Worm (Caenorhabditis elegans) whole organism, early embryonic: Measurements from ENCODE around the gene F12A10.9.

ENCODE experiments used
- B0310.2 ChIP-seq: sonication (generic microtip); optimal IDR thresholded peaks from 2 replicates; lab custom pipeline; 2016; ENCODE audit warnings: mild to moderate bottlenecking, missing genetic modification characterization, missing compliant biosample characterization
- F13C5.2 ChIP-seq: sonication (generic microtip); optimal IDR thresholded peaks from 2 replicates; lab custom pipeline; 2017; ENCODE audit warnings: mild to moderate bottlenecking, missing genetic modification characterization, inconsistent platforms, missing compliant biosample characterization
- ama-1 ChIP-seq: fragments of 150-350 bp; optimal IDR thresholded peaks from 2 replicates; lab custom pipeline; 2014
- ets-7 ChIP-seq: sonication (generic microtip); optimal IDR thresholded peaks from 2 replicates; lab custom pipeline; 2016; ENCODE audit warnings: missing genotype, missing genetic modification characterization, missing compliant biosample characterization
- flt-1 ChIP-seq: fragments of 200-800 bp; sonication (Bioruptor generic); IDR thresholded peaks from 2 replicates; pipeline ENCODE4 v1.3.6; 2022; ENCODE audit warnings: missing genetic modification characterization, missing compliant biosample characterization
- hmg-4 ChIP-seq: fragments of 200-800 bp; sonication (Bioruptor generic); optimal IDR thresholded peaks from 2 replicates; lab custom pipeline; 2018; ENCODE audit warnings: mild to moderate bottlenecking, missing genetic modification characterization, missing compliant biosample characterization
- scrt-1 ChIP-seq: fragments of 200-800 bp; sonication (Bioruptor generic); IDR thresholded peaks from 2 replicates; pipeline ENCODE4 v1.3.6; 2022; ENCODE audit warnings: missing genetic modification characterization, missing compliant biosample characterization
- sea-1 ChIP-seq: fragments of 200-800 bp; sonication (Bioruptor generic); conservative IDR thresholded peaks from 2 replicates; pipeline ENCODE4 v1.3.6; 2022; ENCODE audit warnings: missing genetic modification characterization, missing compliant biosample characterization
- tbx-11 ChIP-seq: fragments of 200-800 bp; sonication (Bioruptor generic); IDR thresholded peaks from 2 replicates; pipeline ENCODE4 v1.3.6; 2022; ENCODE audit warnings: missing genetic modification characterization, missing compliant biosample characterization
- tbx-37 ChIP-seq: fragments of 200-800 bp; sonication (Bioruptor generic); conservative IDR thresholded peaks from 2 replicates; pipeline ENCODE4 v1.3.6; 2022; ENCODE audit warnings: missing genetic modification reagents, missing genetic modification characterization, missing compliant biosample characterization
- tra-4 ChIP-seq: sonication (generic microtip); optimal IDR thresholded peaks from 2 replicates; lab custom pipeline; 2017; ENCODE audit warnings: missing genetic modification characterization, missing compliant biosample characterization

ce11 chrII:5515542-5515941, 17.1 kb downstream of the F12A10.9 start, which contains the start of gene ZK177.3:
- TF ChIP-seq flt-1 (GFP tag; lab: Robert Waterston, UW) (no peak), B0310.2 (no peak), ama-1 (lab: Kevin White, UChicago) (no peak), tbx-11 (GFP tag; lab: Robert Waterston, UW) (no peak), tra-4 (tag; lab: Kevin White, UChicago) (no peak), ets-7 (tag; lab: Kevin White, UChicago) (no peak), F13C5.2 (tag; lab: Kevin White, UChicago) (no peak), sea-1 (no peak), hmg-4 (GFP tag; lab: Kevin White, UChicago) (no peak), tbx-37 (GFP tag; lab: Robert Waterston, UW) (no peak), scrt-1 (GFP tag; lab: Robert Waterston, UW) (no peak)
